Worm (Caenorhabditis elegans) whole organism, L3 larva: ENCODE data around the gene F22F4.4.
A peak's percentile ranks its signal among the peaks of the same experiment; 100 is the strongest.

ENCODE experiments used
- aly-2 ChIP-seq: fragments of 150-350 bp; optimal IDR thresholded peaks from 2 replicates; lab custom pipeline; 2014; ENCODE audit warnings: missing biosample characterization, missing genetic modification characterization
- ceh-16 ChIP-seq: sonication (generic microtip); optimal IDR thresholded peaks from 2 replicates; lab custom pipeline; 2017; ENCODE audit warnings: missing biosample characterization, missing genetic modification characterization
- ceh-28 ChIP-seq: fragments of 150-350 bp; optimal IDR thresholded peaks from 2 replicates; lab custom pipeline; 2014; ENCODE audit warnings: missing biosample characterization, missing genetic modification reagents, missing genetic modification characterization
- ceh-82 ChIP-seq: fragments of 150-350 bp; optimal IDR thresholded peaks from 2 replicates; lab custom pipeline; 2014; ENCODE audit warnings: missing biosample characterization, missing genetic modification characterization
- ceh-9 ChIP-seq: sonication (generic microtip); optimal IDR thresholded peaks from 2 replicates; lab custom pipeline; 2018; ENCODE audit warnings: missing biosample characterization, missing genetic modification characterization
- daf-12 ChIP-seq: fragments of 150-350 bp; optimal IDR thresholded peaks from 2 replicates; lab custom pipeline; 2014; ENCODE audit warnings: missing biosample characterization, missing genetic modification reagents, missing genetic modification characterization
- egl-27 ChIP-seq: sonication (generic microtip); optimal IDR thresholded peaks from 4 replicates; lab custom pipeline; 2017; ENCODE audit warnings: missing biosample characterization, missing genetic modification reagents, missing genetic modification characterization
- egl-5 ChIP-seq: fragments of 150-350 bp; optimal IDR thresholded peaks from 2 replicates; lab custom pipeline; 2017; ENCODE audit warnings: missing biosample characterization, missing genetic modification reagents, missing genetic modification characterization, inconsistent platforms
- elt-1 ChIP-seq: fragments of 150-350 bp; optimal IDR thresholded peaks from 2 replicates; lab custom pipeline; 2014; ENCODE audit warnings: missing biosample characterization, missing genetic modification characterization
- elt-2 ChIP-seq: sonication (generic microtip); optimal IDR thresholded peaks from 2 replicates; lab custom pipeline; 2016; ENCODE audit warnings: missing genetic modification reagents, mild to moderate bottlenecking, missing genetic modification characterization, missing compliant biosample characterization
- elt-3 ChIP-seq, 3 experiments: fragments of 150-350 bp in 1 of 3; sonication (generic microtip) in 2 of 3; optimal IDR thresholded peaks; 2 replicates in 2 of 3; 4 replicates in 1 of 3; lab custom pipeline; 2014 to 2017; ENCODE audit warnings: missing biosample characterization in 3 of 3, missing genetic modification characterization in 3 of 3
- eor-1 ChIP-seq, 2 experiments: fragments of 150-350 bp; optimal IDR thresholded peaks; 2 replicates each; lab custom pipeline; 2014 to 2018; ENCODE audit warnings: missing biosample characterization in 2 of 2, missing genetic modification characterization in 2 of 2
- fkh-10 ChIP-seq: sonication (generic microtip); optimal IDR thresholded peaks from 2 replicates; lab custom pipeline; 2017; ENCODE audit warnings: missing biosample characterization, missing genetic modification reagents, missing genetic modification characterization
- fkh-2 ChIP-seq: fragments of 150-350 bp; optimal IDR thresholded peaks from 2 replicates; lab custom pipeline; 2014; ENCODE audit warnings: missing biosample characterization, missing genetic modification reagents, missing genetic modification characterization
- fos-1 ChIP-seq: fragments of 150-350 bp; optimal IDR thresholded peaks from 2 replicates; lab custom pipeline; 2014; ENCODE audit warnings: missing biosample characterization, missing genetic modification characterization
- jun-1 ChIP-seq: fragments of 150-350 bp; optimal IDR thresholded peaks from 2 replicates; lab custom pipeline; 2014; ENCODE audit warnings: missing biosample characterization, missing genetic modification reagents, missing genetic modification characterization
- lin-39 ChIP-seq: fragments of 150-350 bp; optimal IDR thresholded peaks from 2 replicates; lab custom pipeline; 2018; ENCODE audit warnings: missing biosample characterization, missing genetic modification reagents, missing genetic modification characterization
- lsy-12 ChIP-seq: sonication (generic microtip); optimal IDR thresholded peaks from 2 replicates; lab custom pipeline; 2016; ENCODE audit warnings: mild to moderate bottlenecking, missing genetic modification characterization, missing compliant biosample characterization
- nhr-11 ChIP-seq: fragments of 150-350 bp; optimal IDR thresholded peaks from 2 replicates; lab custom pipeline; 2014; ENCODE audit warnings: missing biosample characterization, missing genetic modification characterization
- nhr-12 ChIP-seq: fragments of 150-350 bp; optimal IDR thresholded peaks from 2 replicates; lab custom pipeline; 2014; ENCODE audit warnings: missing biosample characterization, missing genetic modification characterization
- nhr-23 ChIP-seq: fragments of 150-350 bp; optimal IDR thresholded peaks from 2 replicates; lab custom pipeline; 2014; ENCODE audit warnings: missing biosample characterization, missing genetic modification reagents, missing genetic modification characterization
- nhr-237 ChIP-seq: fragments of 150-350 bp; optimal IDR thresholded peaks from 2 replicates; lab custom pipeline; 2014; ENCODE audit warnings: missing biosample characterization, missing genetic modification characterization
- nhr-25 ChIP-seq: sonication (generic microtip); optimal IDR thresholded peaks from 2 replicates; lab custom pipeline; 2017; ENCODE audit warnings: missing biosample characterization, missing genetic modification characterization
- nhr-28 ChIP-seq: fragments of 150-350 bp; optimal IDR thresholded peaks from 2 replicates; lab custom pipeline; 2014; ENCODE audit warnings: missing biosample characterization, missing genetic modification characterization
- nhr-43 ChIP-seq: sonication (generic microtip); optimal IDR thresholded peaks from 2 replicates; lab custom pipeline; 2016; ENCODE audit warnings: mild to moderate bottlenecking, missing genetic modification characterization, missing compliant biosample characterization; ENCODE audit not compliant: poor library complexity, severe bottlenecking
- nhr-77 ChIP-seq: fragments of 150-350 bp; optimal IDR thresholded peaks from 2 replicates; lab custom pipeline; 2014; ENCODE audit warnings: missing biosample characterization, missing genetic modification characterization
- pha-4 ChIP-seq: fragments of 150-350 bp; optimal IDR thresholded peaks from 2 replicates; lab custom pipeline; 2014; ENCODE audit warnings: missing biosample characterization, missing genetic modification reagents, missing genetic modification characterization
- pqm-1 ChIP-seq: fragments of 150-350 bp; optimal IDR thresholded peaks from 2 replicates; lab custom pipeline; 2017; ENCODE audit warnings: missing biosample characterization, missing genetic modification characterization, inconsistent platforms
- skn-1 ChIP-seq: fragments of 150-350 bp; optimal IDR thresholded peaks from 2 replicates; lab custom pipeline; 2014; ENCODE audit warnings: missing biosample characterization, missing genetic modification characterization
- snpc-4 ChIP-seq: fragments of 150-350 bp; optimal IDR thresholded peaks from 2 replicates; lab custom pipeline; 2014; ENCODE audit warnings: missing biosample characterization, missing genetic modification characterization
- tbx-2 ChIP-seq: sonication (generic microtip); optimal IDR thresholded peaks from 2 replicates; lab custom pipeline; 2016; ENCODE audit warnings: mild to moderate bottlenecking, missing genetic modification characterization, missing compliant biosample characterization
- unc-39 ChIP-seq: sonication (generic microtip); optimal IDR thresholded peaks from 4 replicates; lab custom pipeline; 2017; ENCODE audit warnings: missing biosample characterization, missing genetic modification characterization
- unc-62 ChIP-seq: fragments of 150-350 bp; sonication (generic microtip); optimal IDR thresholded peaks from 4 replicates; lab custom pipeline; 2014; ENCODE audit warnings: missing biosample characterization, missing genetic modification reagents, missing genetic modification characterization
- ztf-11 ChIP-seq: fragments of 150-350 bp; optimal IDR thresholded peaks from 2 replicates; lab custom pipeline; 2014; ENCODE audit warnings: missing biosample characterization, missing genetic modification characterization
- ztf-4 ChIP-seq: fragments of 150-350 bp; optimal IDR thresholded peaks from 2 replicates; lab custom pipeline; 2014; ENCODE audit warnings: missing biosample characterization, missing genetic modification characterization

Gene F22F4.4

DNA sequence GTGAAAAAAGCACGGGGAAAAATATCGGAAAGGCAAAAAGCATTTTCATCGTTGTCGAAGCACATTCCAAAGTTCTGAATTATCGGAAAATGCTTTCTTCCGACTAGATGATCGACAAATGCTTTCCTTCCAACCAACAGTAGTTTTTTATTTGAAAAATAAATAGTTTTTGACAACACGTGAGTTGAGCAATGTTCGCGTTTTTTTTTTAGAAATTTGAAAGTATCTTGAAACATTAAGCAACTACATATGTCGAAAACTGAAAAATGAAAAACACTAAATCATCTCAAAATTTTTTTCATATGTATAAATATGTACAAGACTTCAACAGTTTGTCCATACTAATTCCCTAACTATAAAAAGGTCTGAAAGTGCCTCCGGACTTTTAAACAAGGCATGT is 38.2 kb upstream of the F22F4.4 start, which contains the start of gene hsp-25:
hsp-25 (minus strand) TSS at position 101 of the 400 bp plus-strand sequence.
- TF ChIP-seq ceh-16 (tag; lab: Kevin White, UChicago) (no peak), egl-5 (no peak), tbx-2 (tag; lab: Kevin White, UChicago) (no peak)

DNA sequence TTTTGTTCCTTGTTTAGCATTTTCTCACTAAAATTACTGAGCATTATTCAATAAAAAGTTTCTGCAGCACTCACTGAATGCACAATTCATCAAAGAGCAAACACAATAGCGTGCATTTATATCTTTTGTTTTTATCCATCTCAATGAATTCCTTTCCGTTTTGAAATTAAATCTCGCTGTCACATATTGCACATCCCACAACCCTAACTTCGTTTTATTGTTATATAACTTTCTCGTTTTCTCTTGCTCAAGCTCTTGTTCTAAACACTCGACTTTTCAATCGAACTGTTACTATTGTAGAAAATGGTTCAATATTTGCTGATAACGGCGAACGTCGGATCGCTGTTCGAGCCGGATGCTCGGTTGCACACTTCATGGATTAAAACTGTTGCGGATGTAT is 29.8 kb upstream of the F22F4.4 start, which contains the start of gene ipp-5:
ipp-5 (plus strand) TSS at position 301 of the 400 bp plus-strand sequence.
- TF ChIP-seq nhr-77 (tag; lab: Kevin White, UChicago) (no peak), nhr-237 (tag; lab: Kevin White, UChicago) (no peak), snpc-4 (tag; lab: Kevin White, UChicago) (no peak), fkh-2 (tag; lab: Kevin White, UChicago) (no peak), fkh-10 (GFP tag; lab: Kevin White, UChicago) (no peak), nhr-28 (no peak), ceh-9 (tag; lab: Kevin White, UChicago) (no peak)
- TF ChIP-seq, all 47 proteins: peak for 0

DNA sequence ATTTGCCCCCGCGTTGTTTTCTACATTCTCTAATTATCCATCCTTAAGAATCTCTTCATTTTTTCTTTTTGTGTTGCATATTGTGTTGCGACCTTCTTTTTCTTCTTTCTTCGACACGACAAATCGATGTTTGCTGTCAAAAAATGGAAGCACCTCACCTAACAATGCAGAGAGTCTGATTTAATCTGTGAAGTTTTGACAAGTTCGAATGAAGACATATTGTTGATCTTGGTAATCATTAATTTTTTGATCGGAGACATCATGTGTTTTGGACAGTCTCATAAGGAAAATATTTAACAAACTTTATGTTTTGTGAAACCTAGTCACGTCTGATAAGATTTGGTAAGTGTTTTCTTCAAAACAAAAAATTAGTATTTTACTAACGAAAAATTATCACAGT is 27.7 kb upstream of the F22F4.4 start:
- TF ChIP-seq elt-1 (tag; lab: Kevin White, UChicago) (peak; percentile 49), ztf-11 (no peak), nhr-25 (tag; lab: Kevin White, UChicago) (peak; percentile 29), egl-27 (tag; lab: Kevin White, UChicago) (no peak), skn-1 (tag; lab: Kevin White, UChicago) (no peak), elt-3 (tag; optimal IDR thresholded peaks at IDR 0.05; lab: Kevin White, UChicago) (no peak), nhr-23 (tag; lab: Kevin White, UChicago) (no peak), nhr-11 (tag; lab: Kevin White, UChicago) (no peak), ceh-9 (tag; lab: Kevin White, UChicago) (no peak), ceh-16 (tag; lab: Kevin White, UChicago) (peak; percentile 34), nhr-28 (no peak), lin-39 (no peak), eor-1 (tag; optimal IDR thresholded peaks at IDR 0.05; lab: Kevin White, UChicago) (no peak)

DNA sequence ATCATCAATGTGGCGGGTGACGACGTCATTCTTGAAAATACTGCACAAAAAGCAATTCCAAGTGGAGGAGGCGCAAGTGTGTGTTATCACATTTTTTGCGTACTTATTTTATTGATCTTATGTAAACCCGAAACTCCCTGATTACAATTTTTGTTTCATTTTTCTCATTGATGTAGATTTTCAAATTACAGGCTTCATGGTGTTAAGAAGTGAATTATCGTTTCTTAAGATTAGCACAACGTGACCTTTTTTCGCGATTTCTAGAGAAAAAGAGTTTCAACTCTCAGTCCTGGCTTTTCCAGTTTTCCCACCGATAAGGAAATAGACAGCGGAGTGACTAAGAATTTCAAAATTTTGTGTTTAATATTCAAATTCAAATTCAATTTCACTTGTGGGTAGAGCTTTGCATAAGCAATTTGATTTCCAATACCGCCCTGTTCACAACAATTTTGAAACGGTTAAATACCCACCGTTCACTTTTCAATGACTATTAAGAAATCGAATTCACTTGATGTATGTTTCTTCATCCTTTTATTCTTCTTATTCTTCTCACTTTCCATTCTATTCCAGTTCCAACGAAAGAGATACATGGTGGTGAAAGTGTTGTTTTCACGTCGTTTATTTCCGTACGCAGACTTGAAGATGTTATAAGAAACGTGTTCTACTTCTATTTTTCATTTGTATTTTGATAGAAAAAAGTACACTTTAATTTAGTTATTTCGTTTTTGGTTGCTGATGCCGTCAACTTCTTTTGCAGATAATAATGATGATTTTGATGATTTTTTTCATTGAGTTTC is 25.6 kb upstream of the F22F4.4 start:
- TF ChIP-seq nhr-28 (no peak), nhr-25 (tag; lab: Kevin White, UChicago) (peak; percentile 53), elt-2 (tag; lab: Kevin White, UChicago) (peak; percentile 52), pqm-1 (tag; lab: Kevin White, UChicago) (peak; percentile 26)

DNA sequence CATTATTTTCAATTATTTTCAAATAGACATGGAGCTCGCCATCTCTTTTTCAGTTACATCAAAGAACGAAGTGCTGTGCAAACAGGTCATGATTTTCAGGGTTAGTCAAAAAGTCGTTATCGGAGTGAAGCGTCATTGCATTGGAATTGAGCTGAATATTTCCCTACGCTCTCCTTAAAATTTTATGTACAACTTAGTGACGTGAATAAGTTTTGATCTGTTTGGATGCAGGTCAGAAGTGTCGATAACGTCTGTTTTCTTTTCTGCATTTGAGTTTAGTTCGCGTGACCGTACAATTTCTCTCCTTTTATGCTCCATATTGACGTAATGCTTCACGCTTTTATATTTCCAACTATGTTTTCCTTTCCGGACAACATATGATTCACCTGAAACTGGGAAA is 23.6 kb upstream of the F22F4.4 start:
- TF ChIP-seq snpc-4 (tag; lab: Kevin White, UChicago) (no peak), aly-2 (tag; lab: Kevin White, UChicago) (no peak), pha-4 (peak; percentile 45), pqm-1 (tag; lab: Kevin White, UChicago) (peak; percentile 74), elt-2 (tag; lab: Kevin White, UChicago) (peak; percentile 85), fkh-2 (tag; lab: Kevin White, UChicago) (no peak), nhr-77 (tag; lab: Kevin White, UChicago) (no peak), jun-1 (peak; percentile 37), unc-39 (tag; lab: Kevin White, UChicago) (no peak), eor-1 (tag; optimal IDR thresholded peaks at IDR 0.05; lab: Kevin White, UChicago) (no peak), tbx-2 (tag; lab: Kevin White, UChicago) (no peak)

DNA sequence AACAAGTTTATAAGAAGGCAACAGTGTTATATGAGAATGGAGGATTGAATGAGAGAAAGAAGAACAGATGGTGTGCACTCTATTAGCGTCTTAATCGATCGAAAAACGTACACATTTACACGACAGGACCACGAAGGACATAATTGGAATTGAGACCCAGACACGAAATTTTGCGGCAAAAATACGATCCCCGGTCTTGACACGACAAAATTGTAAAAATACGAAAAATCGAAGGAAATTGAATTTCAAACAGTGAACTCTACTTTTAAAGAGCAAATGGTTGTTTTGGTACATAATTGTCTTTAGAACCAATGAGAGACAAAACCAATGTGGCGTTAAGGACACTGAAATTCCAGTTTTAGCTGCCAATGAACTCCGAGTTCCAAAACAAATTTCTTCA is 21.1 kb upstream of the F22F4.4 start, which contains the start of gene lelo-3:
lelo-3 (minus strand) TSS at position 101 of the 400 bp plus-strand sequence.
- no peak for TF ChIP-seq nhr-25 (tag; lab: Kevin White, UChicago)
- no peak for TF ChIP-seq lsy-12 (tag; lab: Kevin White, UChicago)
- TF ChIP-seq fos-1: no peak
- TF ChIP-seq nhr-12 (tag; lab: Kevin White, UChicago): no peak
- TF ChIP-seq snpc-4 (tag; lab: Kevin White, UChicago): no peak
- TF ChIP-seq fkh-10 (GFP tag; lab: Kevin White, UChicago): no peak
- TF ChIP-seq nhr-28: no peak
- no peak for TF ChIP-seq tbx-2 (tag; lab: Kevin White, UChicago)
- no peak for TF ChIP-seq nhr-43 (tag; lab: Kevin White, UChicago)
- TF ChIP-seq ceh-82: no peak
- no peak for TF ChIP-seq unc-62
- TF ChIP-seq egl-5: no peak
- no peak for TF ChIP-seq ztf-4
- no peak for TF ChIP-seq daf-12
- no peak for TF ChIP-seq ceh-28 (tag; lab: Kevin White, UChicago)
- no peak for TF ChIP-seq unc-39 (tag; lab: Kevin White, UChicago)
- TF ChIP-seq elt-3 (tag; optimal IDR thresholded peaks at IDR 0.05; lab: Kevin White, UChicago): no peak
- no peak for TF ChIP-seq nhr-237 (tag; lab: Kevin White, UChicago)
- no peak for TF ChIP-seq pqm-1 (tag; lab: Kevin White, UChicago)
- TF ChIP-seq ceh-9 (tag; lab: Kevin White, UChicago): no peak
- TF ChIP-seq, all 47 proteins: peak for 0
